Fruit fly (Drosophila melanogaster) whole organism, embryonic: ENCODE data around the gene ph-p.

Experiments
- Adf1 ChIP-seq: fragments of 200-800 bp; sonication (Bioruptor generic); IDR thresholded peaks from 2 replicates; pipeline ENCODE4 v1.3.6; 2022; ENCODE audit warnings: missing biosample characterization, missing genetic modification characterization
- Atf-2 ChIP-seq: fragments of 200-800 bp; sonication (Bioruptor generic); optimal IDR thresholded peaks from 2 replicates; lab custom pipeline; 2016; ENCODE audit warnings: missing biosample characterization, missing genetic modification characterization
- Bteb2 ChIP-seq: fragments of 200-800 bp; sonication (Bioruptor generic); optimal IDR thresholded peaks from 2 replicates; lab custom pipeline; 2016; ENCODE audit warnings: missing biosample characterization, missing genetic modification characterization
- CG10209 ChIP-seq: fragments of 200-800 bp; sonication (Bioruptor generic); optimal IDR thresholded peaks from 3 replicates; lab custom pipeline; 2017; ENCODE audit warnings: missing biosample characterization, mild to moderate bottlenecking, missing genetic modification characterization, missing genetic modification reagents
- CG10366 ChIP-seq: fragments of 200-800 bp; sonication (Bioruptor generic); IDR thresholded peaks from 2 replicates; pipeline ENCODE4 v1.3.6; 2022; ENCODE audit warnings: missing biosample characterization, missing genetic modification characterization
- CG11723 ChIP-seq: fragments of 200-800 bp; sonication (Bioruptor generic); optimal IDR thresholded peaks from 2 replicates; lab custom pipeline; 2017; ENCODE audit warnings: missing biosample characterization, mild to moderate bottlenecking, missing genetic modification characterization
- CG16815 ChIP-seq: fragments of 200-800 bp; sonication (Bioruptor generic); optimal IDR thresholded peaks from 3 replicates; lab custom pipeline; 2017; ENCODE audit warnings: missing biosample characterization, mild to moderate bottlenecking, missing genetic modification characterization
- CG17612 ChIP-seq: fragments of 200-800 bp; sonication (Bioruptor generic); IDR thresholded peaks from 2 replicates; pipeline ENCODE4 v1.3.6; 2022; ENCODE audit warnings: missing biosample characterization, missing genetic modification characterization
- CG32532 ChIP-seq: fragments of 200-800 bp; sonication (Bioruptor generic); IDR thresholded peaks from 2 replicates; pipeline ENCODE4 v1.3.6; 2022; ENCODE audit warnings: missing biosample characterization, missing genetic modification characterization
- CG4424 ChIP-seq: fragments of 200-800 bp; sonication (Bioruptor generic); optimal IDR thresholded peaks from 3 replicates; lab custom pipeline; 2016; ENCODE audit warnings: missing biosample characterization, missing genetic modification characterization
- CG6654 ChIP-seq: fragments of 200-800 bp; sonication (Bioruptor generic); optimal IDR thresholded peaks from 2 replicates; lab custom pipeline; 2017; ENCODE audit warnings: missing biosample characterization, mild to moderate bottlenecking, missing genetic modification characterization
- CG7271 ChIP-seq: fragments of 200-800 bp; sonication (Bioruptor generic); optimal IDR thresholded peaks from 2 replicates; lab custom pipeline; 2018; ENCODE audit warnings: missing biosample characterization, mild to moderate bottlenecking, missing genetic modification characterization, moderate library complexity
- CG7987 ChIP-seq: fragments of 200-800 bp; sonication (Bioruptor generic); optimal IDR thresholded peaks from 2 replicates; lab custom pipeline; 2018; ENCODE audit warnings: missing biosample characterization, mild to moderate bottlenecking, missing genetic modification characterization, moderate library complexity
- CG8359 ChIP-seq: fragments of 200-800 bp; sonication (Bioruptor generic); optimal IDR thresholded peaks from 2 replicates; lab custom pipeline; 2017; ENCODE audit warnings: missing biosample characterization, mild to moderate bottlenecking, missing genetic modification characterization, borderline replicate concordance
- CG9437 ChIP-seq: fragments of 200-800 bp; sonication (Bioruptor generic); optimal IDR thresholded peaks from 2 replicates; lab custom pipeline; 2018; ENCODE audit warnings: missing biosample characterization, mild to moderate bottlenecking, missing genetic modification characterization
- CG9609 ChIP-seq: fragments of 200-800 bp; sonication (Bioruptor generic); optimal IDR thresholded peaks from 3 replicates; lab custom pipeline; 2016; ENCODE audit warnings: missing biosample characterization, missing genetic modification characterization
- CG9932 ChIP-seq: fragments of 200-800 bp; sonication (Bioruptor generic); IDR thresholded peaks from 2 replicates; pipeline ENCODE4 v1.3.6; 2022; ENCODE audit warnings: missing biosample characterization, missing genetic modification characterization
- Camta ChIP-seq: fragments of 200-800 bp; sonication (Bioruptor generic); optimal IDR thresholded peaks from 2 replicates; lab custom pipeline; 2016; ENCODE audit warnings: missing biosample characterization, missing genetic modification characterization
- Chrac-16 ChIP-seq: fragments of 200-800 bp; sonication (Bioruptor generic); optimal IDR thresholded peaks from 3 replicates; lab custom pipeline; 2016; ENCODE audit warnings: missing biosample characterization, missing genetic modification characterization
- E2f1 ChIP-seq: fragments of 200-800 bp; sonication (Bioruptor generic); IDR thresholded peaks from 2 replicates; pipeline ENCODE4 v1.3.6; 2022; ENCODE audit warnings: missing biosample characterization, missing genetic modification characterization
- Gug ChIP-seq: fragments of 200-800 bp; sonication (Bioruptor generic); IDR thresholded peaks from 4 replicates; pipeline ENCODE4 v1.3.6; 2022; ENCODE audit warnings: missing biosample characterization, missing genetic modification characterization
- HLH54F ChIP-seq: fragments of 200-800 bp; sonication (Bioruptor generic); optimal IDR thresholded peaks from 3 replicates; lab custom pipeline; 2016; ENCODE audit warnings: missing biosample characterization, missing genetic modification characterization
- Hand ChIP-seq: fragments of 200-800 bp; sonication (Bioruptor generic); optimal IDR thresholded peaks from 2 replicates; lab custom pipeline; 2017; ENCODE audit warnings: mild to moderate bottlenecking, missing biosample characterization, missing genetic modification reagents, missing genetic modification characterization
- HmgD ChIP-seq: fragments of 200-800 bp; sonication (Bioruptor generic); optimal IDR thresholded peaks from 3 replicates; lab custom pipeline; 2016; ENCODE audit warnings: missing biosample characterization, missing genetic modification characterization
- Hr39 ChIP-seq: fragments of >200 bp; optimal IDR thresholded peaks from 2 replicates; lab custom pipeline; 2017
- Mrtf ChIP-seq: fragments of 200-800 bp; sonication (Bioruptor generic); IDR thresholded peaks from 3 replicates; pipeline ENCODE4 v1.3.6; 2022; ENCODE audit warnings: missing biosample characterization, missing genetic modification characterization
- NK7.1 ChIP-seq: fragments of 200-800 bp; sonication (Bioruptor generic); optimal IDR thresholded peaks from 3 replicates; lab custom pipeline; 2016; ENCODE audit warnings: missing biosample characterization, missing genetic modification characterization
- Ptx1 ChIP-seq: fragments of 200-800 bp; sonication (Bioruptor generic); IDR thresholded peaks from 2 replicates; pipeline ENCODE4 v1.3.6; 2022; ENCODE audit warnings: missing biosample characterization, missing genetic modification characterization
- Sox102F ChIP-seq: fragments of 200-800 bp; sonication (Bioruptor generic); optimal IDR thresholded peaks from 2 replicates; lab custom pipeline; 2018; ENCODE audit warnings: missing biosample characterization, mild to moderate bottlenecking, missing genetic modification characterization, moderate library complexity
- TFAM ChIP-seq: fragments of 200-800 bp; sonication (Bioruptor generic); optimal IDR thresholded peaks from 2 replicates; lab custom pipeline; 2017; ENCODE audit warnings: missing biosample characterization, missing genetic modification characterization, inconsistent platforms
- Xrp1 ChIP-seq: fragments of 200-800 bp; sonication (Bioruptor generic); IDR thresholded peaks from 2 replicates; pipeline ENCODE4 v1.3.6; 2022; ENCODE audit warnings: missing biosample characterization, missing genetic modification characterization
- ase ChIP-seq: fragments of 200-800 bp; sonication (Bioruptor generic); IDR thresholded peaks from 3 replicates; pipeline ENCODE4 v1.3.6; 2022; ENCODE audit warnings: missing biosample characterization, missing genetic modification characterization
- br ChIP-seq: fragments of >200 bp; optimal IDR thresholded peaks from 2 replicates; lab custom pipeline; 2017
- chn ChIP-seq: fragments of 200-800 bp; sonication (Bioruptor generic); optimal IDR thresholded peaks from 2 replicates; lab custom pipeline; 2016; ENCODE audit warnings: missing biosample characterization, missing genetic modification characterization
- da ChIP-seq: fragments of 200-800 bp; sonication (Bioruptor generic); optimal IDR thresholded peaks from 2 replicates; lab custom pipeline; 2016; ENCODE audit warnings: missing biosample characterization, missing genetic modification characterization
- gem ChIP-seq: fragments of 200-800 bp; sonication (Bioruptor generic); optimal IDR thresholded peaks from 2 replicates; lab custom pipeline; 2019; ENCODE audit warnings: missing biosample characterization, mild to moderate bottlenecking, missing genetic modification characterization, moderate library complexity
- gfzf ChIP-seq: fragments of 200-800 bp; sonication (Bioruptor generic); optimal IDR thresholded peaks from 2 replicates; lab custom pipeline; 2016; ENCODE audit warnings: missing biosample characterization, mild to moderate bottlenecking, missing genetic modification characterization, moderate library complexity
- gsb-n ChIP-seq: fragments of 200-800 bp; sonication (Bioruptor generic); optimal IDR thresholded peaks from 3 replicates; lab custom pipeline; 2018; ENCODE audit warnings: missing biosample characterization, mild to moderate bottlenecking, missing genetic modification characterization
- hb ChIP-seq: fragments of 200-800 bp; sonication (Bioruptor generic); IDR thresholded peaks from 3 replicates; pipeline ENCODE4 v1.3.6; 2022; ENCODE audit warnings: missing biosample characterization, missing genetic modification characterization; ENCODE audit not compliant: partially characterized antibody
- her ChIP-seq: fragments of 200-800 bp; sonication (Bioruptor generic); optimal IDR thresholded peaks from 2 replicates; lab custom pipeline; 2016; ENCODE audit warnings: missing biosample characterization, missing genetic modification characterization
- jigr1 ChIP-seq: fragments of 200-800 bp; sonication (Bioruptor generic); IDR thresholded peaks from 3 replicates; pipeline ENCODE4 v1.3.6; 2022; ENCODE audit warnings: missing biosample characterization, missing genetic modification characterization
- kah ChIP-seq: fragments of 200-800 bp; sonication (Bioruptor generic); optimal IDR thresholded peaks from 2 replicates; lab custom pipeline; 2018; ENCODE audit warnings: missing biosample characterization, mild to moderate bottlenecking, missing genetic modification characterization
- klu ChIP-seq: fragments of 200-800 bp; sonication (Bioruptor generic); IDR thresholded peaks from 2 replicates; pipeline ENCODE4 v1.3.6; 2022; ENCODE audit warnings: missing biosample characterization, missing genetic modification characterization
- lbe ChIP-seq: fragments of 200-800 bp; sonication (Bioruptor generic); optimal IDR thresholded peaks from 2 replicates; lab custom pipeline; 2016; ENCODE audit warnings: missing biosample characterization, mild to moderate bottlenecking, missing genetic modification characterization
- org-1 ChIP-seq: fragments of 200-800 bp; sonication (Bioruptor generic); optimal IDR thresholded peaks from 2 replicates; lab custom pipeline; 2017; ENCODE audit warnings: missing biosample characterization, missing genetic modification characterization
- pb ChIP-seq: fragments of 200-800 bp; sonication (Bioruptor generic); optimal IDR thresholded peaks from 3 replicates; lab custom pipeline; 2016; ENCODE audit warnings: missing biosample characterization, missing genetic modification characterization
- peb ChIP-seq: fragments of 200-800 bp; sonication (Bioruptor generic); IDR thresholded peaks from 2 replicates; pipeline ENCODE4 v1.3.6; 2022; ENCODE audit warnings: missing biosample characterization, missing genetic modification characterization
- pnt ChIP-seq: fragments of 200-800 bp; sonication (Bioruptor generic); optimal IDR thresholded peaks from 3 replicates; lab custom pipeline; 2016; ENCODE audit warnings: missing biosample characterization, missing genetic modification characterization
- scrt ChIP-seq: fragments of 200-800 bp; sonication (Bioruptor generic); optimal IDR thresholded peaks from 2 replicates; lab custom pipeline; 2018; ENCODE audit warnings: missing biosample characterization, mild to moderate bottlenecking, missing genetic modification characterization, moderate library complexity
- sim ChIP-seq: fragments of 200-800 bp; sonication (Bioruptor generic); IDR thresholded peaks from 2 replicates; pipeline ENCODE4 v1.3.6; 2022; ENCODE audit warnings: missing biosample characterization, missing genetic modification characterization
- slou ChIP-seq: fragments of 200-800 bp; sonication (Bioruptor generic); optimal IDR thresholded peaks from 3 replicates; lab custom pipeline; 2016; ENCODE audit warnings: missing biosample characterization, missing genetic modification characterization
- sna ChIP-seq: fragments of 200-800 bp; sonication (Bioruptor generic); IDR thresholded peaks from 2 replicates; pipeline ENCODE4 v1.3.6; 2022; ENCODE audit warnings: missing biosample characterization, missing genetic modification characterization; ENCODE audit not compliant: partially characterized antibody
- ttk ChIP-seq: fragments of 200-800 bp; sonication (Bioruptor generic); IDR thresholded peaks from 2 replicates; pipeline ENCODE4 v2.1.2; 2022; ENCODE audit warnings: missing biosample characterization, missing genetic modification characterization
- wdn ChIP-seq: fragments of 200-800 bp; sonication (Bioruptor generic); IDR thresholded peaks from 2 replicates; pipeline ENCODE4 v1.3.6; 2022; ENCODE audit warnings: missing biosample characterization, missing genetic modification characterization

The ph-p gene

DNA sequence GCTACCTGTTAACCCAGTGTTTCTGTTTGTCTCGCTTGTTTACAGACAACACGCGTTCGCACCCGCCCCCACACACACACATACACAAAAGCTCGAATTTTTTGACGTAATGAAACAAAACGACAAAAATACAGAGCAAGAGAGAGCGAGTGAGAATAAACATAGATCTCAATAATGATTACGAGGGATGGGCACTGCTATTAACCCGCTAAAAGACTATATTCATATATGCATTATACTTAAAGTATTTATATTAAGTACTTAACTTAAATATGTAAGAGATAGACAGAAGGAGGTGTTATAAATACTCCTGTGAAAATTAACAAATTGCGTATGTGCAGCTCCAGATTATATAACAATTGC, 3.7 kb upstream of the ph-p start (continued):
- TF ChIP-seq Mrtf (no peak), CG6654 (GFP tag; lab: Kevin White, UChicago) (no peak), br (lab: Kevin White, UChicago) (no peak), NK7.1 (GFP tag; lab: Kevin White, UChicago) (no peak), HmgD (no peak), Adf1 (no peak), CG9932 (peak; percentile 60), CG16815 (GFP tag; lab: Kevin White, UChicago) (no peak), CG9609 (GFP tag; lab: Kevin White, UChicago) (no peak), chn (GFP tag; lab: Kevin White, UChicago) (no peak), CG9437 (peak; percentile 73), scrt (GFP tag; lab: Kevin White, UChicago) (no peak), kah (peak; percentile 79), Camta (GFP tag; lab: Kevin White, UChicago) (peak; percentile 23), Hr39 (lab: Kevin White, UChicago) (no peak), da (GFP tag; lab: Kevin White, UChicago) (no peak), org-1 (GFP tag; lab: Kevin White, UChicago) (peak; percentile 21), slou (GFP tag; lab: Kevin White, UChicago) (no peak), Hand (GFP tag; lab: Kevin White, UChicago) (peak; percentile 34), HLH54F (no peak), TFAM (GFP tag; lab: Kevin White, UChicago) (no peak), Atf-2 (GFP tag; lab: Kevin White, UChicago) (no peak), gsb-n (tag; lab: Kevin White, UChicago) (no peak), Xrp1 (GFP tag; lab: Robert Waterston, UW) (peak; percentile 39; the same call in 1 of the 2 replicates), klu (GFP tag; lab: Robert Waterston, UW) (no peak), jigr1 (GFP tag; lab: Robert Waterston, UW) (no peak), pb (GFP tag; lab: Kevin White, UChicago) (no peak), sim (GFP tag; lab: Robert Waterston, UW) (no peak), lbe (GFP tag; lab: Kevin White, UChicago) (peak; percentile 67), E2f1 (GFP tag; lab: Robert Waterston, UW) (no peak; the same call in 1 of the 2 replicates), CG7987 (GFP tag; lab: Kevin White, UChicago) (peak; percentile 86), hb (no peak), Ptx1 (GFP tag; lab: Robert Waterston, UW) (peak; percentile 28; the same call in 1 of the 2 replicates), gem (tag; lab: Kevin White, UChicago) (peak; percentile 55), peb (no peak), CG10209 (peak; percentile 55), Gug (GFP tag; lab: Robert Waterston, UW) (no peak), CG10366 (GFP tag; lab: Robert Waterston, UW) (no peak), Sox102F (peak; percentile 50), sna (GFP tag; lab: Robert Waterston, UW) (no peak), Bteb2 (GFP tag; lab: Kevin White, UChicago) (no peak), CG32532 (peak; percentile 64; the same call in 1 of the 2 replicates), CG7271 (tag; lab: Kevin White, UChicago) (no peak), CG17612 (GFP tag; lab: Robert Waterston, UW) (no peak), Chrac-16 (GFP tag; lab: Kevin White, UChicago) (no peak), ttk (GFP tag; lab: Robert Waterston, UW) (no peak), gfzf (no peak), CG4424 (peak; percentile 30), CG11723 (GFP tag; lab: Kevin White, UChicago) (peak; percentile 48), pnt (no peak), her (GFP tag; lab: Kevin White, UChicago) (peak; percentile 4), ase (GFP tag; lab: Robert Waterston, UW) (no peak; the same call in 2 of the 3 replicates), wdn (GFP tag; lab: Robert Waterston, UW) (no peak), CG8359 (GFP tag; lab: Kevin White, UChicago) (peak; percentile 5)
